Fruit fly (Drosophila melanogaster) whole organism, embryonic: Measurements from ENCODE around the gene CG15643.

Experiments used
- Ada2b ChIP-seq: fragments of 200-800 bp; sonication (Bioruptor generic); IDR thresholded peaks from 2 replicates; pipeline ENCODE4 v1.3.6; 2022; ENCODE audit warnings: missing biosample characterization, missing genetic modification characterization
- Adf1 ChIP-seq: fragments of 200-800 bp; sonication (Bioruptor generic); IDR thresholded peaks from 2 replicates; pipeline ENCODE4 v1.3.6; 2022; ENCODE audit warnings: missing biosample characterization, missing genetic modification characterization
- Asciz ChIP-seq: fragments of 200-800 bp; sonication (Bioruptor generic); optimal IDR thresholded peaks from 2 replicates; lab custom pipeline; 2017; ENCODE audit warnings: missing biosample characterization, mild to moderate bottlenecking, missing genetic modification characterization, missing genetic modification reagents
- Bgb ChIP-seq: fragments of 200-800 bp; sonication (Bioruptor generic); IDR thresholded peaks from 2 replicates; pipeline ENCODE4 v1.3.6; 2022; ENCODE audit warnings: missing biosample characterization, missing genetic modification characterization; ENCODE audit not compliant: partially characterized antibody
- CG10267 ChIP-seq: fragments of 200-800 bp; sonication (Bioruptor generic); optimal IDR thresholded peaks from 2 replicates; lab custom pipeline; 2018; ENCODE audit warnings: missing biosample characterization, mild to moderate bottlenecking, missing genetic modification characterization, moderate library complexity
- CG10366 ChIP-seq: fragments of 200-800 bp; sonication (Bioruptor generic); IDR thresholded peaks from 2 replicates; pipeline ENCODE4 v1.3.6; 2022; ENCODE audit warnings: missing biosample characterization, missing genetic modification characterization
- CG15696 ChIP-seq: fragments of 200-800 bp; sonication (Bioruptor generic); optimal IDR thresholded peaks from 2 replicates; lab custom pipeline; 2019; ENCODE audit warnings: missing biosample characterization, mild to moderate bottlenecking, missing genetic modification characterization, moderate library complexity
- CG1602 ChIP-seq: fragments of 200-800 bp; sonication (Bioruptor generic); optimal IDR thresholded peaks from 3 replicates; lab custom pipeline; 2016; ENCODE audit warnings: missing biosample characterization, missing genetic modification characterization
- CG1647 ChIP-seq: fragments of 200-800 bp; sonication (Bioruptor generic); optimal IDR thresholded peaks from 3 replicates; lab custom pipeline; 2016; ENCODE audit warnings: missing biosample characterization, missing genetic modification characterization
- CG16813 ChIP-seq: fragments of 200-800 bp; sonication (Bioruptor generic); IDR thresholded peaks from 3 replicates; pipeline ENCODE4 v1.3.6; 2022; ENCODE audit warnings: missing biosample characterization, missing genetic modification characterization; ENCODE audit not compliant: partially characterized antibody
- CG16863 ChIP-seq: fragments of 200-800 bp; sonication (Bioruptor generic); optimal IDR thresholded peaks from 3 replicates; lab custom pipeline; 2016; ENCODE audit warnings: missing biosample characterization, missing genetic modification characterization
- CG18599 ChIP-seq: fragments of 200-800 bp; sonication (Bioruptor generic); optimal IDR thresholded peaks from 3 replicates; lab custom pipeline; 2017; ENCODE audit warnings: missing biosample characterization, missing genetic modification characterization, mild to moderate bottlenecking, moderate library complexity, missing genetic modification reagents
- CG2202 ChIP-seq: fragments of 200-800 bp; sonication (Bioruptor generic); optimal IDR thresholded peaks from 2 replicates; lab custom pipeline; 2018; ENCODE audit warnings: missing biosample characterization, mild to moderate bottlenecking, missing genetic modification characterization
- CG32767 ChIP-seq: fragments of 200-800 bp; sonication (Bioruptor generic); IDR thresholded peaks from 2 replicates; pipeline ENCODE4 v1.3.6; 2022; ENCODE audit warnings: missing biosample characterization, missing genetic modification characterization
- CG3726 ChIP-seq: fragments of 200-800 bp; sonication (Bioruptor generic); IDR thresholded peaks from 3 replicates; pipeline ENCODE4, ENCODE4 v1.3.6; 2022; ENCODE audit warnings: missing biosample characterization, missing genetic modification characterization
- CG42726 ChIP-seq: fragments of 200-800 bp; sonication (Bioruptor generic); IDR thresholded peaks from 2 replicates; pipeline ENCODE4 v1.3.6; 2022; ENCODE audit warnings: missing biosample characterization, missing genetic modification characterization; ENCODE audit not compliant: partially characterized antibody
- CG4404 ChIP-seq: fragments of 200-800 bp; sonication (Bioruptor generic); IDR thresholded peaks from 2 replicates; pipeline ENCODE4 v1.3.6; 2022; ENCODE audit warnings: missing biosample characterization, missing genetic modification characterization
- CG4617 ChIP-seq: fragments of 200-800 bp; sonication (Bioruptor generic); optimal IDR thresholded peaks from 3 replicates; lab custom pipeline; 2016; ENCODE audit warnings: missing biosample characterization, missing genetic modification characterization, borderline replicate concordance
- CG4730 ChIP-seq: fragments of 200-800 bp; sonication (Bioruptor generic); IDR thresholded peaks from 2 replicates; pipeline ENCODE4 v1.3.6; 2022; ENCODE audit warnings: missing biosample characterization, missing genetic modification characterization
- CG6272 ChIP-seq: fragments of 200-800 bp; sonication (Bioruptor generic); IDR thresholded peaks from 2 replicates; pipeline ENCODE4 v1.3.6; 2022; ENCODE audit warnings: missing biosample characterization, missing genetic modification characterization
- CG7928 ChIP-seq: fragments of 200-800 bp; sonication (Bioruptor generic); optimal IDR thresholded peaks from 2 replicates; lab custom pipeline; 2017; ENCODE audit warnings: missing biosample characterization, mild to moderate bottlenecking, missing genetic modification characterization
- CG8478 ChIP-seq: fragments of >200 bp; optimal IDR thresholded peaks from 2 replicates; lab custom pipeline; 2018
- CrebB ChIP-seq: fragments of 200-800 bp; sonication (Bioruptor generic); optimal IDR thresholded peaks from 3 replicates; lab custom pipeline; 2018; ENCODE audit warnings: missing biosample characterization, mild to moderate bottlenecking, missing genetic modification characterization
- Deaf1 ChIP-seq: fragments of 200-800 bp; optimal IDR thresholded peaks from 3 replicates; lab custom pipeline; 2019; ENCODE audit warnings: missing biosample characterization, mild to moderate bottlenecking, missing genetic modification characterization, moderate library complexity
- Doc2 ChIP-seq: fragments of 200-800 bp; sonication (Bioruptor generic); IDR thresholded peaks from 2 replicates; pipeline ENCODE4 v1.3.6; 2022; ENCODE audit warnings: missing biosample characterization, missing genetic modification characterization
- Dref ChIP-seq: fragments of 200-800 bp; sonication (Bioruptor generic); IDR thresholded peaks from 2 replicates; pipeline ENCODE4 v1.3.6; 2022; ENCODE audit warnings: missing biosample characterization, missing genetic modification characterization
- E2f2 ChIP-seq: fragments of 200-800 bp; sonication (Bioruptor generic); IDR thresholded peaks from 2 replicates; pipeline ENCODE4 v1.3.6; 2022; ENCODE audit warnings: missing biosample characterization, missing genetic modification characterization
- Fer1 ChIP-seq: fragments of 200-800 bp; sonication (Bioruptor generic); optimal IDR thresholded peaks from 2 replicates; lab custom pipeline; 2017; ENCODE audit warnings: missing biosample characterization, mild to moderate bottlenecking, missing genetic modification characterization
- HLH4C ChIP-seq: fragments of 200-800 bp; sonication (Bioruptor generic); IDR thresholded peaks from 3 replicates; pipeline ENCODE4 v1.3.6; 2022; ENCODE audit warnings: missing biosample characterization, missing genetic modification characterization; ENCODE audit not compliant: partially characterized antibody
- Med ChIP-seq: fragments of 200-800 bp; sonication (Bioruptor generic); peaks from one replicate; lab custom pipeline; 2016; ENCODE audit warnings: missing biosample characterization, missing genetic modification characterization, mild to moderate bottlenecking, inconsistent platforms, moderate library complexity
- Sry-β ChIP-seq: fragments of 200-800 bp; sonication (Bioruptor generic); optimal IDR thresholded peaks from 2 replicates; lab custom pipeline; 2018; ENCODE audit warnings: missing biosample characterization, mild to moderate bottlenecking, missing genetic modification characterization, moderate library complexity
- Tbp ChIP-seq: fragments of >200 bp; optimal IDR thresholded peaks from 2 replicates; lab custom pipeline; 2018; ENCODE audit warnings: missing biosample characterization, missing genetic modification characterization
- ac ChIP-seq: fragments of 200-800 bp; sonication (Bioruptor generic); optimal IDR thresholded peaks from 3 replicates; lab custom pipeline; 2017; ENCODE audit warnings: missing biosample characterization, mild to moderate bottlenecking, missing genetic modification characterization
- crc ChIP-seq: fragments of 200-800 bp; sonication (Bioruptor generic); optimal IDR thresholded peaks from 2 replicates; lab custom pipeline; 2016; ENCODE audit warnings: missing biosample characterization, missing genetic modification characterization
- croc ChIP-seq: fragments of 200-800 bp; sonication (Bioruptor generic); conservative IDR thresholded peaks from 3 replicates; pipeline ENCODE4 v1.3.6; 2022; ENCODE audit warnings: missing biosample characterization, missing genetic modification characterization
- crp ChIP-seq, 2 experiments: fragments of 200-800 bp; sonication (Bioruptor generic); optimal IDR thresholded peaks; 2 replicates in 1 of 2; 3 replicates in 1 of 2; lab custom pipeline; 2017; ENCODE audit warnings: missing biosample characterization in 2 of 2, missing genetic modification characterization in 2 of 2, mild to moderate bottlenecking in 1 of 2, moderate library complexity in 1 of 2
- danr ChIP-seq: fragments of 200-800 bp; sonication (Bioruptor generic); IDR thresholded peaks from 2 replicates; pipeline ENCODE4 v1.3.6; 2022; ENCODE audit warnings: missing biosample characterization, missing genetic modification characterization
- ems ChIP-seq: fragments of 200-800 bp; sonication (Bioruptor generic); optimal IDR thresholded peaks from 3 replicates; lab custom pipeline; 2016; ENCODE audit warnings: missing biosample characterization, missing genetic modification characterization
- fd102C ChIP-seq: fragments of 200-800 bp; sonication (Bioruptor generic); optimal IDR thresholded peaks from 2 replicates; lab custom pipeline; 2018; ENCODE audit warnings: missing biosample characterization, mild to moderate bottlenecking, missing genetic modification characterization, moderate library complexity
- ftz-f1 ChIP-seq: fragments of 200-800 bp; sonication (Bioruptor generic); optimal IDR thresholded peaks from 2 replicates; lab custom pipeline; 2016; ENCODE audit warnings: missing biosample characterization, missing genetic modification characterization
- grau ChIP-seq: fragments of 200-800 bp; optimal IDR thresholded peaks from 3 replicates; lab custom pipeline; 2019; ENCODE audit warnings: missing biosample characterization, mild to moderate bottlenecking, missing genetic modification characterization, moderate library complexity
- gt ChIP-seq: fragments of 200-800 bp; sonication (Bioruptor generic); IDR thresholded peaks from 2 replicates; pipeline ENCODE4 v1.3.6; 2022; ENCODE audit warnings: missing biosample characterization, missing genetic modification characterization
- hb ChIP-seq: fragments of 200-800 bp; sonication (Bioruptor generic); IDR thresholded peaks from 3 replicates; pipeline ENCODE4 v1.3.6; 2022; ENCODE audit warnings: missing biosample characterization, missing genetic modification characterization; ENCODE audit not compliant: partially characterized antibody
- insv ChIP-seq, 2 experiments: fragments of 200-800 bp; sonication (Bioruptor generic); optimal IDR thresholded peaks; 3 replicates each; lab custom pipeline; 2016 to 2018; ENCODE audit warnings: missing biosample characterization in 2 of 2, missing genetic modification characterization in 2 of 2
- kay ChIP-seq: fragments of 200-800 bp; sonication (Bioruptor generic); optimal IDR thresholded peaks from 2 replicates; lab custom pipeline; 2016; ENCODE audit warnings: missing biosample characterization, missing genetic modification characterization
- lab ChIP-seq: fragments of 200-800 bp; sonication (Bioruptor generic); optimal IDR thresholded peaks from 3 replicates; lab custom pipeline; 2017; ENCODE audit warnings: missing biosample characterization, missing genetic modification characterization, mild to moderate bottlenecking, moderate library complexity, missing genetic modification reagents
- pho ChIP-seq: fragments of 200-800 bp; sonication (Bioruptor generic); optimal IDR thresholded peaks from 2 replicates; lab custom pipeline; 2016; ENCODE audit warnings: missing biosample characterization, missing genetic modification characterization
- repo ChIP-seq: fragments of 200-800 bp; sonication (Bioruptor generic); optimal IDR thresholded peaks from 2 replicates; lab custom pipeline; 2016; ENCODE audit warnings: missing biosample characterization, missing genetic modification characterization
- stwl ChIP-seq: fragments of 200-800 bp; sonication (Bioruptor generic); optimal IDR thresholded peaks from 3 replicates; lab custom pipeline; 2018; ENCODE audit warnings: missing biosample characterization, mild to moderate bottlenecking, missing genetic modification characterization, moderate library complexity
- wor ChIP-seq: fragments of 200-800 bp; sonication (Bioruptor generic); IDR thresholded peaks from 2 replicates; pipeline ENCODE4 v1.3.6; 2022; ENCODE audit warnings: missing biosample characterization, missing genetic modification characterization
- zfh2 ChIP-seq: fragments of 200-800 bp; sonication (Bioruptor generic); optimal IDR thresholded peaks from 2 replicates; lab custom pipeline; 2016; ENCODE audit warnings: missing biosample characterization, missing genetic modification characterization

CG15643 gene

DNA sequence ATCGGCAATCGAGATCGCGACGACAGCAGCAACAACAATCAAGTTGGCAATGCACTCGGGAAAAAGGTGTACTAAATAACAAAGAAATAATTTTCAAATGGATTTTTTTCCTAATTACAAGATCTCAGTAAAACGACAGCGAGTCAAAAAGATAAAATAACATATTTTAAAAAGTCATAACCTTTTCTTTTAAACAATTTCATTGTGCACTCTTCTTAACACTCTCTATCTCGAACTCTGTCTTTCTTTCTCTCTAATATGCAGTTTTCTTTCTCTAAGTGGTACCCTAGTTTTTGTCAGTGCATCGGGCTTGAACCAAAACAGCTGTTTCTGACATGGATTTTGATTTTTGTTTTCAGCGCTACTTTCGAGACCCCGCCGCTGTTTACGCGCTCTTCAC lies 22.9 kb downstream of the CG15643 start (continued):
- TF ChIP-seq CG4404, result peak; percentile 32; the same call in 1 of the 2 replicates
- peak; percentile 54; the same call in 1 of the 3 replicates for TF ChIP-seq CG3726 (GFP tag; lab: Robert Waterston, UW)
- peak; percentile 48 for TF ChIP-seq CG7928 (GFP tag; lab: Kevin White, UChicago)
- TF ChIP-seq crp (GFP tag; optimal IDR thresholded peaks at IDR 0.05; lab: Kevin White, UChicago), result peak in 1 of 2 experiments; percentile 59
- TF ChIP-seq HLH4C (GFP tag; lab: Robert Waterston, UW), result no peak
- TF ChIP-seq CG1602 (GFP tag; lab: Kevin White, UChicago), result peak; percentile 56
- TF ChIP-seq Adf1 (GFP tag; lab: Robert Waterston, UW), result peak; percentile 41; the same call in 1 of the 2 replicates
- peak; percentile 70 for TF ChIP-seq ems (GFP tag; lab: Kevin White, UChicago)
- TF ChIP-seq CG16813 (GFP tag; lab: Robert Waterston, UW), result no peak
- no peak for TF ChIP-seq CG2202 (tag; lab: Kevin White, UChicago)
- peak; percentile 41 for TF ChIP-seq CG15696
- peak; percentile 25 for TF ChIP-seq kay (GFP tag; lab: Kevin White, UChicago)
- TF ChIP-seq fd102C (GFP tag; lab: Kevin White, UChicago), result no peak
- no peak for TF ChIP-seq gt (GFP tag; lab: Robert Waterston, UW)
- TF ChIP-seq CG18599 (GFP tag; lab: Kevin White, UChicago), result peak; percentile 77
- TF ChIP-seq ftz-f1 (GFP tag; lab: Kevin White, UChicago), result no peak
- TF ChIP-seq Ada2b (GFP tag; lab: Robert Waterston, UW), result peak; percentile 81
- peak; percentile 87 for TF ChIP-seq grau (tag; lab: Kevin White, UChicago)
- TF ChIP-seq Deaf1 (tag; lab: Kevin White, UChicago), result peak; percentile 66
- peak; percentile 70 for TF ChIP-seq pho
- no peak for TF ChIP-seq Dref
- TF ChIP-seq hb (GFP tag; lab: Robert Waterston, UW), result no peak
- peak; percentile 54 for TF ChIP-seq CG6272 (GFP tag; lab: Robert Waterston, UW)
- peak; percentile 24; the same call in 1 of the 2 replicates for TF ChIP-seq CG4730 (GFP tag; lab: Robert Waterston, UW)
- no peak for TF ChIP-seq CG42726 (GFP tag; lab: Robert Waterston, UW)
- TF ChIP-seq Med, result peak; percentile 95
- peak; percentile 62 for TF ChIP-seq CG10267
- peak; percentile 58 for TF ChIP-seq Asciz
- peak; percentile 67 for TF ChIP-seq CG10366 (GFP tag; lab: Robert Waterston, UW)
- TF ChIP-seq CG8478 (lab: Kevin White, UChicago), result no peak
- TF ChIP-seq CG4617 (GFP tag; lab: Kevin White, UChicago), result no peak
- TF ChIP-seq ac, result no peak
- peak; percentile 49 for TF ChIP-seq CrebB
- TF ChIP-seq repo, result peak; percentile 36
- no peak for TF ChIP-seq Bgb (GFP tag; lab: Robert Waterston, UW)
- peak; percentile 73 for TF ChIP-seq Fer1
- TF ChIP-seq lab, result peak; percentile 86
- 0 out of 2 replicates have a peak, but pooled peaks have one; percentile 46 for TF ChIP-seq wor
- peak; percentile 59 for TF ChIP-seq CG16863 (GFP tag; lab: Kevin White, UChicago)
- no peak for TF ChIP-seq Tbp
- no peak for TF ChIP-seq insv (GFP tag; optimal IDR thresholded peaks at IDR 0.05; lab: Kevin White, UChicago)
- TF ChIP-seq croc (GFP tag; lab: Robert Waterston, UW), result peak; percentile 50
- TF ChIP-seq CG1647 (GFP tag; lab: Kevin White, UChicago), result peak; percentile 39
- TF ChIP-seq Sry-β (GFP tag; lab: Kevin White, UChicago), result no peak
- TF ChIP-seq Doc2 (GFP tag; lab: Robert Waterston, UW), result peak; percentile 51
- peak; percentile 71 for TF ChIP-seq danr (GFP tag; lab: Robert Waterston, UW)
- no peak for TF ChIP-seq stwl
- TF ChIP-seq zfh2 (GFP tag; lab: Kevin White, UChicago), result peak; percentile 66
- peak; percentile 52; the same call in 1 of the 2 replicates for TF ChIP-seq E2f2 (GFP tag; lab: Robert Waterston, UW)
- TF ChIP-seq CG32767 (GFP tag; lab: Robert Waterston, UW), result no peak; the same call in 1 of the 2 replicates
- peak; percentile 40 for TF ChIP-seq crc
